Fruit fly (Drosophila melanogaster) whole organism, embryonic: Measurements from ENCODE around the gene Npc2g.

Source experiments
- Abd-B ChIP-seq: fragments of 200-800 bp; sonication (Bioruptor generic); optimal IDR thresholded peaks from 2 replicates; lab custom pipeline; 2018; ENCODE audit warnings: missing biosample characterization, mild to moderate bottlenecking, missing genetic modification characterization, moderate library complexity
- Bgb ChIP-seq: fragments of 200-800 bp; sonication (Bioruptor generic); IDR thresholded peaks from 2 replicates; pipeline ENCODE4 v1.3.6; 2022; ENCODE audit warnings: missing biosample characterization, missing genetic modification characterization; ENCODE audit not compliant: partially characterized antibody
- CG10565 ChIP-seq: fragments of 200-800 bp; sonication (Bioruptor generic); optimal IDR thresholded peaks from 3 replicates; lab custom pipeline; 2016; ENCODE audit warnings: missing biosample characterization, mild to moderate bottlenecking, missing genetic modification characterization
- CG1233 ChIP-seq: fragments of 200-800 bp; sonication (Bioruptor generic); optimal IDR thresholded peaks from 4 replicates; lab custom pipeline; 2018; ENCODE audit warnings: missing biosample characterization, mild to moderate bottlenecking, missing genetic modification characterization
- CG14441 ChIP-seq: fragments of 200-800 bp; sonication (Bioruptor generic); IDR thresholded peaks from 2 replicates; pipeline ENCODE4 v1.3.6; 2022; ENCODE audit warnings: missing biosample characterization, missing genetic modification characterization
- CG14860 ChIP-seq: fragments of 200-800 bp; sonication (Bioruptor generic); IDR thresholded peaks from 3 replicates; pipeline ENCODE4 v1.3.6; 2022; ENCODE audit warnings: missing biosample characterization, missing genetic modification characterization; ENCODE audit not compliant: partially characterized antibody
- CG15269 ChIP-seq: fragments of 200-800 bp; sonication (Bioruptor generic); optimal IDR thresholded peaks from 2 replicates; lab custom pipeline; 2018; ENCODE audit warnings: missing biosample characterization, mild to moderate bottlenecking, missing genetic modification characterization, moderate library complexity
- CG16813 ChIP-seq: fragments of 200-800 bp; sonication (Bioruptor generic); IDR thresholded peaks from 3 replicates; pipeline ENCODE4 v1.3.6; 2022; ENCODE audit warnings: missing biosample characterization, missing genetic modification characterization; ENCODE audit not compliant: partially characterized antibody
- CG17359 ChIP-seq: fragments of 200-800 bp; sonication (Bioruptor generic); optimal IDR thresholded peaks from 3 replicates; lab custom pipeline; 2018; ENCODE audit warnings: missing biosample characterization, mild to moderate bottlenecking, missing genetic modification characterization, moderate library complexity
- CG17385 ChIP-seq: fragments of 200-800 bp; sonication (Bioruptor generic); optimal IDR thresholded peaks from 3 replicates; lab custom pipeline; 2018; ENCODE audit warnings: missing biosample characterization, mild to moderate bottlenecking, missing genetic modification characterization
- CG17612 ChIP-seq: fragments of 200-800 bp; sonication (Bioruptor generic); IDR thresholded peaks from 2 replicates; pipeline ENCODE4 v1.3.6; 2022; ENCODE audit warnings: missing biosample characterization, missing genetic modification characterization
- CG2875 ChIP-seq: fragments of 200-800 bp; sonication (Bioruptor generic); optimal IDR thresholded peaks from 2 replicates; lab custom pipeline; 2017; ENCODE audit warnings: missing biosample characterization, mild to moderate bottlenecking, missing genetic modification characterization, missing genetic modification reagents
- CG32532 ChIP-seq: fragments of 200-800 bp; sonication (Bioruptor generic); IDR thresholded peaks from 2 replicates; pipeline ENCODE4 v1.3.6; 2022; ENCODE audit warnings: missing biosample characterization, missing genetic modification characterization
- CG3281 ChIP-seq: fragments of 200-800 bp; sonication (Bioruptor generic); optimal IDR thresholded peaks from 3 replicates; lab custom pipeline; 2017; ENCODE audit warnings: missing biosample characterization, mild to moderate bottlenecking, missing genetic modification characterization
- CG4360 ChIP-seq: fragments of 200-800 bp; sonication (Bioruptor generic); IDR thresholded peaks from 2 replicates; pipeline ENCODE4 v1.3.6; 2022; ENCODE audit warnings: missing biosample characterization, missing genetic modification characterization
- CG43689 ChIP-seq: fragments of 200-800 bp; sonication (Bioruptor generic); IDR thresholded peaks from 2 replicates; pipeline ENCODE4 v1.3.6; 2022; ENCODE audit warnings: missing biosample characterization, missing genetic modification characterization
- CG4707 ChIP-seq: fragments of 200-800 bp; sonication (Bioruptor generic); optimal IDR thresholded peaks from 2 replicates; lab custom pipeline; 2018; ENCODE audit warnings: missing biosample characterization, mild to moderate bottlenecking, missing genetic modification characterization, moderate library complexity
- CG6175 ChIP-seq: fragments of 200-800 bp; sonication (Bioruptor generic); IDR thresholded peaks from 3 replicates; pipeline ENCODE4 v1.3.6; 2022; ENCODE audit warnings: missing biosample characterization, missing genetic modification characterization
- CG6689 ChIP-seq: fragments of 200-800 bp; sonication (Bioruptor generic); IDR thresholded peaks from 2 replicates; pipeline ENCODE4 v1.3.6; 2022; ENCODE audit warnings: missing biosample characterization, missing genetic modification characterization
- CG7745 ChIP-seq: fragments of 200-800 bp; sonication (Bioruptor generic); optimal IDR thresholded peaks from 2 replicates; lab custom pipeline; 2018; ENCODE audit warnings: missing biosample characterization, mild to moderate bottlenecking, missing genetic modification characterization, moderate library complexity
- D19A ChIP-seq: fragments of 200-800 bp; optimal IDR thresholded peaks from 3 replicates; lab custom pipeline; 2019; ENCODE audit warnings: missing biosample characterization, mild to moderate bottlenecking, missing genetic modification characterization, moderate library complexity
- Dp ChIP-seq: fragments of 200-800 bp; sonication (Bioruptor generic); optimal IDR thresholded peaks from 2 replicates; lab custom pipeline; 2018; ENCODE audit warnings: missing biosample characterization, mild to moderate bottlenecking, missing genetic modification characterization, moderate library complexity
- ERR ChIP-seq: fragments of 200-800 bp; sonication (Bioruptor generic); optimal IDR thresholded peaks from 2 replicates; lab custom pipeline; 2016; ENCODE audit warnings: missing biosample characterization, missing genetic modification characterization
- H2.0 ChIP-seq: fragments of 200-800 bp; sonication (Bioruptor generic); IDR thresholded peaks from 2 replicates; pipeline ENCODE4 v1.3.6; 2022; ENCODE audit warnings: missing biosample characterization, missing genetic modification characterization
- HLH4C ChIP-seq: fragments of 200-800 bp; sonication (Bioruptor generic); IDR thresholded peaks from 3 replicates; pipeline ENCODE4 v1.3.6; 2022; ENCODE audit warnings: missing biosample characterization, missing genetic modification characterization; ENCODE audit not compliant: partially characterized antibody
- MESR4 ChIP-seq: fragments of 200-800 bp; sonication (Bioruptor generic); optimal IDR thresholded peaks from 2 replicates; lab custom pipeline; 2018; ENCODE audit warnings: missing biosample characterization, mild to moderate bottlenecking, missing genetic modification characterization, moderate library complexity
- Mad ChIP-seq: fragments of 200-800 bp; sonication (Bioruptor generic); optimal IDR thresholded peaks from 2 replicates; lab custom pipeline; 2016; ENCODE audit warnings: missing biosample characterization, missing genetic modification characterization
- Myb ChIP-seq: fragments of 200-800 bp; sonication (Bioruptor generic); optimal IDR thresholded peaks from 2 replicates; lab custom pipeline; 2016; ENCODE audit warnings: missing biosample characterization, missing genetic modification characterization
- Nf-YA ChIP-seq: fragments of 200-800 bp; sonication (Bioruptor generic); IDR thresholded peaks from 2 replicates; pipeline ENCODE4 v1.3.6; 2022; ENCODE audit warnings: missing biosample characterization, missing genetic modification characterization
- Optix ChIP-seq: fragments of 200-800 bp; sonication (Bioruptor generic); IDR thresholded peaks from 3 replicates; pipeline ENCODE4 v1.3.6; 2022; ENCODE audit warnings: missing biosample characterization, missing genetic modification characterization
- Ravus ChIP-seq: fragments of 200-800 bp; sonication (Bioruptor generic); IDR thresholded peaks from 2 replicates; pipeline ENCODE4 v1.3.6; 2022; ENCODE audit warnings: missing biosample characterization, missing genetic modification characterization
- bab2 ChIP-seq: fragments of 200-800 bp; sonication (Bioruptor generic); optimal IDR thresholded peaks from 2 replicates; lab custom pipeline; 2016; ENCODE audit warnings: missing biosample characterization, missing genetic modification characterization
- caup ChIP-seq: fragments of 200-800 bp; sonication (Bioruptor generic); optimal IDR thresholded peaks from 3 replicates; lab custom pipeline; 2017; ENCODE audit warnings: missing biosample characterization, mild to moderate bottlenecking, missing genetic modification characterization, moderate library complexity; ENCODE audit not compliant: severe bottlenecking
- esg ChIP-seq: fragments of 200-800 bp; sonication (Bioruptor generic); conservative IDR thresholded peaks from 2 replicates; pipeline ENCODE4 v1.3.6; 2022; ENCODE audit warnings: missing biosample characterization, missing genetic modification characterization
- fu2 ChIP-seq: fragments of 200-800 bp; sonication (Bioruptor generic); optimal IDR thresholded peaks from 2 replicates; lab custom pipeline; 2016; ENCODE audit warnings: missing biosample characterization, missing genetic modification characterization
- hbn ChIP-seq: fragments of 200-800 bp; sonication (Bioruptor generic); IDR thresholded peaks from 2 replicates; pipeline ENCODE4 v1.3.6; 2022; ENCODE audit warnings: missing biosample characterization, missing genetic modification characterization; ENCODE audit not compliant: partially characterized antibody
- hth ChIP-seq: fragments of >200 bp; optimal IDR thresholded peaks from 2 replicates; lab custom pipeline; 2017; ENCODE audit warnings: inconsistent platforms
- jumu ChIP-seq: fragments of 200-800 bp; sonication (Bioruptor generic); optimal IDR thresholded peaks from 3 replicates; lab custom pipeline; 2016; ENCODE audit warnings: missing biosample characterization, missing genetic modification characterization
- klu ChIP-seq: fragments of 200-800 bp; sonication (Bioruptor generic); IDR thresholded peaks from 2 replicates; pipeline ENCODE4 v1.3.6; 2022; ENCODE audit warnings: missing biosample characterization, missing genetic modification characterization
- lab ChIP-seq: fragments of 200-800 bp; sonication (Bioruptor generic); optimal IDR thresholded peaks from 3 replicates; lab custom pipeline; 2017; ENCODE audit warnings: missing biosample characterization, missing genetic modification characterization, mild to moderate bottlenecking, moderate library complexity, missing genetic modification reagents
- lmd ChIP-seq: fragments of 200-800 bp; sonication (Bioruptor generic); IDR thresholded peaks from 2 replicates; pipeline ENCODE4 v1.3.6; 2022; ENCODE audit warnings: missing biosample characterization, missing genetic modification characterization
- mam ChIP-seq: fragments of 200-800 bp; sonication (Bioruptor generic); optimal IDR thresholded peaks from 3 replicates; lab custom pipeline; 2016; ENCODE audit warnings: missing biosample characterization, missing genetic modification characterization
- peb ChIP-seq: fragments of 200-800 bp; sonication (Bioruptor generic); IDR thresholded peaks from 2 replicates; pipeline ENCODE4 v1.3.6; 2022; ENCODE audit warnings: missing biosample characterization, missing genetic modification characterization
- ranshi ChIP-seq: fragments of 200-800 bp; sonication (Bioruptor generic); IDR thresholded peaks from 2 replicates; pipeline ENCODE4 v1.3.6; 2022; ENCODE audit warnings: missing biosample characterization, missing genetic modification characterization
- ro ChIP-seq: fragments of 200-800 bp; sonication (Bioruptor generic); IDR thresholded peaks from 2 replicates; pipeline ENCODE4 v1.3.6; 2022; ENCODE audit warnings: missing biosample characterization, missing genetic modification characterization
- scrt ChIP-seq: fragments of 200-800 bp; sonication (Bioruptor generic); optimal IDR thresholded peaks from 2 replicates; lab custom pipeline; 2018; ENCODE audit warnings: missing biosample characterization, mild to moderate bottlenecking, missing genetic modification characterization, moderate library complexity
- sd ChIP-seq: fragments of 200-800 bp; sonication (Bioruptor generic); optimal IDR thresholded peaks from 3 replicates; lab custom pipeline; 2018; ENCODE audit warnings: missing biosample characterization, mild to moderate bottlenecking, missing genetic modification characterization, moderate library complexity
- sr ChIP-seq: fragments of 200-800 bp; sonication (Bioruptor generic); IDR thresholded peaks from 3 replicates; pipeline ENCODE4 v1.3.6; 2022; ENCODE audit warnings: missing biosample characterization, missing genetic modification characterization
- tgo ChIP-seq: fragments of 200-800 bp; sonication (Bioruptor generic); IDR thresholded peaks from 3 replicates; pipeline ENCODE4 v1.3.6; 2022; ENCODE audit warnings: missing biosample characterization, missing genetic modification characterization
- tna ChIP-seq: fragments of 200-800 bp; sonication (Bioruptor generic); IDR thresholded peaks from 2 replicates; pipeline ENCODE4 v1.3.6; 2022; ENCODE audit warnings: missing biosample characterization, missing genetic modification characterization; ENCODE audit not compliant: partially characterized antibody
- usp ChIP-seq: fragments of >200 bp; optimal IDR thresholded peaks from 2 replicates; lab custom pipeline; 2017; ENCODE audit warnings: missing biosample characterization, missing genetic modification characterization

The Npc2g gene

DNA sequence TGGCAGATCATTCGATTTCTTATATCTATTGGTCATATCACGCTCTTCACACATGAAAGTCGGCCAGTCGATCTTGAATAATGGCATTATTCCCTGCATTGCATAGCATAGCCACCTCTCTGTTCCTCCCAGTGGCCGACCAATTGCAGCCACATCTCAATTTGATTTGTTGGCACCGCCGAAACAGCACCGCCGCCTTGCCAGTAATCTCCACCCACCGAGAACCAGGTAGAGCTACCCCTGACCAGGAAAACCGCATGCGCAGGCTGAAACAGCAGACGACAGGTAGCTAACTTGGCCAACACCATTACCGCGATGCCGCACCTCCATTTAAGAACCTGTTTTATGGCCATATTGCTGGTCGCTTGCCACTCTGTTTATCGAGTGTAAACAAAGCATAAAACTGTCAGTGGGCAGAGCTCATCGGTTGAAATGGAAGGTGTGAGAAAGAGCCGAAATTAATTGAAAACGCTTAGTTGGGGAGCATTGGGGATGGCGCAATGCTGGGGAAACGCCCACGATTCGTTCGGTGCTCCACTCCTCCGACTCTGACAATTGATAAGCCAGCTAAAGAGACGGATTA is 21.9 kb upstream of the Npc2g start (continued):
- TF ChIP-seq CG43689 (GFP tag; lab: Robert Waterston, UW) (no peak), CG14860 (GFP tag; lab: Robert Waterston, UW) (no peak), Bgb (no peak), sd (tag; lab: Kevin White, UChicago) (no peak), mam (GFP tag; lab: Kevin White, UChicago) (no peak), CG6175 (no peak), CG15269 (no peak), hbn (GFP tag; lab: Robert Waterston, UW) (no peak), scrt (GFP tag; lab: Kevin White, UChicago) (no peak), CG2875 (GFP tag; lab: Kevin White, UChicago) (peak; percentile 49), MESR4 (GFP tag; lab: Kevin White, UChicago) (no peak), peb (GFP tag; lab: Robert Waterston, UW) (no peak), usp (GFP tag; lab: Kevin White, UChicago) (no peak), klu (no peak), Ravus (no peak), H2.0 (GFP tag; lab: Robert Waterston, UW) (no peak), tna (no peak), CG7745 (tag; lab: Kevin White, UChicago) (no peak), CG14441 (GFP tag; lab: Robert Waterston, UW) (no peak), Optix (GFP tag; lab: Robert Waterston, UW) (no peak), CG1233 (GFP tag; lab: Kevin White, UChicago) (peak; percentile 27), ranshi (GFP tag; lab: Robert Waterston, UW) (no peak), CG3281 (GFP tag; lab: Kevin White, UChicago) (no peak), CG32532 (GFP tag; lab: Robert Waterston, UW) (no peak), Dp (GFP tag; lab: Kevin White, UChicago) (no peak), lmd (no peak), caup (GFP tag; lab: Kevin White, UChicago) (peak; percentile 10), Abd-B (GFP tag; lab: Kevin White, UChicago) (no peak), Myb (GFP tag; lab: Kevin White, UChicago) (no peak), Mad (GFP tag; lab: Kevin White, UChicago) (no peak), tgo (no peak), bab2 (GFP tag; lab: Kevin White, UChicago) (no peak), D19A (no peak), CG4707 (GFP tag; lab: Kevin White, UChicago) (peak; percentile 39), CG10565 (GFP tag; lab: Kevin White, UChicago) (no peak), Nf-YA (GFP tag; lab: Robert Waterston, UW) (no peak), CG4360 (GFP tag; lab: Robert Waterston, UW) (0 out of 2 replicates have a peak, but pooled peaks have one; percentile 9), CG17612 (GFP tag; lab: Robert Waterston, UW) (no peak), HLH4C (GFP tag; lab: Robert Waterston, UW) (no peak), sr (GFP tag; lab: Robert Waterston, UW) (peak; percentile 74; the same call in 2 of the 3 replicates), CG17385 (GFP tag; lab: Kevin White, UChicago) (no peak), ro (GFP tag; lab: Robert Waterston, UW) (no peak), CG6689 (GFP tag; lab: Robert Waterston, UW) (no peak), CG16813 (GFP tag; lab: Robert Waterston, UW) (no peak), lab (GFP tag; lab: Kevin White, UChicago) (peak; percentile 3), hth (lab: Kevin White, UChicago) (no peak), esg (GFP tag; lab: Robert Waterston, UW) (no peak), fu2 (GFP tag; lab: Kevin White, UChicago) (no peak), jumu (GFP tag; lab: Kevin White, UChicago) (no peak), CG17359 (tag; lab: Kevin White, UChicago) (peak; percentile 12), ERR (GFP tag; lab: Kevin White, UChicago) (no peak)
